Fruit fly (Drosophila melanogaster) whole organism, embryonic: Measurements from ENCODE around the gene fusl.

Experiments used
- CG18476 ChIP-seq: fragments of 200-800 bp; sonication (Bioruptor generic); optimal IDR thresholded peaks from 2 replicates; lab custom pipeline; 2016; ENCODE audit warnings: missing biosample characterization, mild to moderate bottlenecking, missing genetic modification characterization
- CG2678 ChIP-seq: fragments of 200-800 bp; sonication (Bioruptor generic); optimal IDR thresholded peaks from 3 replicates; lab custom pipeline; 2019; ENCODE audit warnings: missing biosample characterization, mild to moderate bottlenecking, missing genetic modification characterization, moderate library complexity
- CHES-1-like ChIP-seq: fragments of 200-800 bp; sonication (Bioruptor generic); optimal IDR thresholded peaks from 2 replicates; lab custom pipeline; 2016; ENCODE audit warnings: missing biosample characterization, missing genetic modification characterization
- Hr3 ChIP-seq: fragments of 200-800 bp; sonication (Bioruptor generic); optimal IDR thresholded peaks from 3 replicates; lab custom pipeline; 2016; ENCODE audit warnings: missing biosample characterization, missing genetic modification characterization
- Rfx ChIP-seq: fragments of 200-800 bp; sonication (Bioruptor generic); IDR thresholded peaks from 2 replicates; pipeline ENCODE4 v1.3.6; 2022; ENCODE audit warnings: missing biosample characterization, missing genetic modification characterization
- Sox102F ChIP-seq: fragments of 200-800 bp; sonication (Bioruptor generic); optimal IDR thresholded peaks from 2 replicates; lab custom pipeline; 2018; ENCODE audit warnings: missing biosample characterization, mild to moderate bottlenecking, missing genetic modification characterization, moderate library complexity
- corto ChIP-seq: fragments of 200-800 bp; sonication (Bioruptor generic); optimal IDR thresholded peaks from 2 replicates; lab custom pipeline; 2016; ENCODE audit warnings: missing biosample characterization, mild to moderate bottlenecking, missing genetic modification characterization, moderate library complexity
- fu2 ChIP-seq: fragments of 200-800 bp; sonication (Bioruptor generic); optimal IDR thresholded peaks from 2 replicates; lab custom pipeline; 2016; ENCODE audit warnings: missing biosample characterization, missing genetic modification characterization
- tll ChIP-seq, 2 experiments: fragments of 200-800 bp in 1 of 2; fragments of >200 bp in 1 of 2; sonication (Bioruptor generic) in 1 of 2; optimal IDR thresholded peaks; 2 replicates each; lab custom pipeline; 2017 to 2019; ENCODE audit warnings: missing biosample characterization in 2 of 2, missing genetic modification characterization in 2 of 2, mild to moderate bottlenecking in 1 of 2, moderate library complexity in 1 of 2
- vfl ChIP-seq: fragments of 200-800 bp; sonication (Bioruptor generic); optimal IDR thresholded peaks from 2 replicates; lab custom pipeline; 2016; ENCODE audit warnings: missing biosample characterization, missing genetic modification characterization
- wor ChIP-seq: fragments of 200-800 bp; sonication (Bioruptor generic); IDR thresholded peaks from 2 replicates; pipeline ENCODE4 v1.3.6; 2022; ENCODE audit warnings: missing biosample characterization, missing genetic modification characterization

DNA sequence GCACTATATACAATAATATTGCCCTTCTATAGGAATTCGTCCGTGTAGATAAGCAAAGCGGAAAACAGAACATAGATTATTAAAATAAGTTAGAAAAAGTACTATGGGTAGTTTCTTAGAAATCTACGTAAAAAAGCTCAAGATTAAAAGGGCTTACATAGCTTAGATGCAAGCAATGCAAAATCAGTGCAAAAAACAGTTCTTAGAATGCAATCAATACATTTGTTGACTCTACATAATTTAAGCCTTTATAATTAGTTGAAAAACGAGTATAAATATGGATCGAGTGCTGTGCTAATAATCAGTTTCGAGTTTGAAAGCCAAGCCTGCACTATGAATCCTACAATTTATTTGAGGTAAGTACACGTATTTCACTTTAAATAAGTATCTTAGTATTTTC lies 8.3 kb downstream of the fusl start, which contains the start of gene TotM:
- no peak for TF ChIP-seq CHES-1-like (GFP tag; lab: Kevin White, UChicago)
- no peak for TF ChIP-seq Rfx (GFP tag; lab: Robert Waterston, UW)
- no peak for TF ChIP-seq CG18476 (GFP tag; lab: Kevin White, UChicago)
- no peak for TF ChIP-seq fu2 (GFP tag; lab: Kevin White, UChicago)
- TF ChIP-seq wor (GFP tag; lab: Robert Waterston, UW) = no peak
- no peak for TF ChIP-seq Sox102F (GFP tag; lab: Kevin White, UChicago)
- TF ChIP-seq Hr3 (GFP tag; lab: Kevin White, UChicago) = no peak
- TF ChIP-seq corto (GFP tag; lab: Kevin White, UChicago) = no peak
- no peak for TF ChIP-seq tll (GFP tag; optimal IDR thresholded peaks at IDR 0.05; lab: Kevin White, UChicago)
- no peak for TF ChIP-seq CG2678 (tag; lab: Kevin White, UChicago)
- TF ChIP-seq vfl = no peak
